Worm (Caenorhabditis elegans): ENCODE data around the gene ife-5.

The ife-5 gene

DNA sequence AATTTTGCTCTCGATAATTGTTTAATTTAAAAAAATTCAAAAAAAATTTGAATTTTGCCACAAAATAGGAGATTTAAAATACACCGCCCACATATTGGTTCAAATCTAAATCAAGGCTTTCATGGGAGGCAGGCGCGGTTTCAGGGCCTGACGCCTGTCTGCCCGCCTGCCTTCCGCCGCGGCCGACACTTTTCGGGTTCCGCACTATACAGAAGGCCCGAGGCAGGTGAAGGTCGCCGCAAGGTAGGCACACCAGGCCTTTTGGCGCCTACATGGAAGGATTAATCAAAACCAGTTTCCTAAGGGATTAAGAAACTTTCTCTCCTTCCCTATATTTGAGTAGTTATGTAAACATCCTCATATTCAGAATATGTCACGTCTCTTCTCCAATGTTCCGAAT lies 37.9 kb upstream of the ife-5 start, which contains the start of gene Y57A10A.24:
Y57A10A.24 (plus strand) TSS at position 396 of the 400 bp plus-strand sequence.
- TF ChIP-seq egrh-3 (GFP tag; IDR thresholded peaks at IDR 0.05) (peak; percentile 36; the same call in 1 of the 2 replicates), lin-54 (GFP tag; optimal IDR thresholded peaks at IDR 0.05) (no peak), snpc-1.1 (tag; optimal IDR thresholded peaks at IDR 0.05; ENCODE audit: insufficient read depth) (no peak), Y53G8AR.9 (GFP tag; conservative IDR thresholded peaks at IDR 0.05) (no peak), aptf-2 (GFP tag; conservative IDR thresholded peaks at IDR 0.05) (no peak), Y79H2A.3 (GFP tag; conservative IDR thresholded peaks at IDR 0.05) (no peak), snpc-3.4 (tag; optimal IDR thresholded peaks at IDR 0.05) (no peak), rpc-1 (optimal IDR thresholded peaks at IDR 0.05) (no peak), rpc-1 (tag; optimal IDR thresholded peaks at IDR 0.05) (no peak), Y67H2A.10 (GFP tag; conservative IDR thresholded peaks at IDR 0.05) (no peak), nhr-27 (tag; optimal IDR thresholded peaks at IDR 0.05) (peak; percentile 4), Y95B8A.8 (GFP tag; IDR thresholded peaks at IDR 0.05) (no peak), sptf-2 (GFP tag; optimal IDR thresholded peaks at IDR 0.05) (no peak)

DNA sequence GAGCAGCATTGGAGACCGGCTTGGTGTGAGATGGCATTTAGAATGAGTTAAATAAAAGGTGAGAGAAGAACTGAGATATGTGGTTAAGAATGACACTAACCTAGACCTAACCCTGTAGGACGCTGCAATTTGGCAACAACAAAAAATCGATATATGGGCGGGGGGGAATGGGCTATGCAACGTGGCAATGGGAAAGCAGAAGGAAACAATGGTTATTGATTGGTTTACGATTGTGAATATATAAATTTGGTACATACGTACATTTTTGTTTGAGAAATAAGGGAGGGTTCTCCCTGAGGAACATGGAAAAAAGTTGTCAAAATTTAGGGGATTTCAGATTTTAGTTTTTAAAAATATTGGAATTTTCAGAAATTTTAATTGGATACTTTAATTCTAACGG lies 31.4 kb upstream of the ife-5 start, which contains the start of gene tag-276:
tag-276 (minus strand) TSS at position 101 of the 400 bp plus-strand sequence.
- TF ChIP-seq lsl-1 (GFP tag; optimal IDR thresholded peaks at IDR 0.05) (no peak), egl-18 (GFP tag; IDR thresholded peaks at IDR 0.05) (no peak), atf-7 (tag; optimal IDR thresholded peaks at IDR 0.05) (no peak), him-1 (tag; optimal IDR thresholded peaks at IDR 0.05) (no peak), Y79H2A.3 (GFP tag; conservative IDR thresholded peaks at IDR 0.05) (no peak), zim-3 (tag; optimal IDR thresholded peaks at IDR 0.05) (no peak), tbx-9 (tag; optimal IDR thresholded peaks at IDR 0.05; ENCODE audit: borderline replicate concordance) (no peak), ztf-26 (tag; optimal IDR thresholded peaks at IDR 0.05) (no peak), F49E8.2 (tag; optimal IDR thresholded peaks at IDR 0.05; ENCODE audit: insufficient read depth) (no peak), B0035.1 (tag; optimal IDR thresholded peaks at IDR 0.05) (no peak), ZK185.1 (tag; optimal IDR thresholded peaks at IDR 0.05; ENCODE audit: poor library complexity, severe bottlenecking) (no peak), B0019.2 (GFP tag; conservative IDR thresholded peaks at IDR 0.05) (no peak), let-607 (tag; optimal IDR thresholded peaks at IDR 0.05) (no peak), B0336.3 (GFP tag; IDR thresholded peaks at IDR 0.05) (no peak), ztf-22 (GFP tag; optimal IDR thresholded peaks at IDR 0.05) (no peak), ceh-27 (GFP tag; optimal IDR thresholded peaks at IDR 0.05) (no peak), efl-1 (GFP tag; optimal IDR thresholded peaks at IDR 0.05) (no peak), egl-44 (GFP tag; IDR thresholded peaks at IDR 0.05) (no peak)

- TF ChIP-seq B0019.2 (GFP tag; conservative IDR thresholded peaks at IDR 0.05) (no peak), snpc-3.4 (tag; optimal IDR thresholded peaks at IDR 0.05) (no peak)
Observed at ce11 chrII:12255545-12256233, 24.8 kb upstream of the ife-5 start.

DNA sequence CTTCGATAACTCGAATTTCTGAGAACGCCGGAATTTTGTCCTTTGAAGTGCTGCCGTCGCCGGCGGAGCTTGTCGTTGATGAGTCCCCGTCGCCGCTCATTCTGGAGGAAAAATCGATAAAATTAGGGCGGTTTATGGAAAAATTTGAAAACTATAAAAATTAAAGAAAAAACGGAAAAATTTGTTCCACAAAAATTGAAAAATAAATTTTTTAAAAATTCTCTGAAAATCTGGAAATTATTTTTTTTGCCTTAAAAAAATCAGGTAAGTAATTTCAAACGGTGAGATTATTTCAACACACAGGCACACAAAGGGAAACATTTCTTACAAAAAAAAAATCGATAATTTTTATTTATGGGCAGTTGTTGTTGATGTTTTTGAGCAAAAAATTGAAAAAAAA lies 23.9 kb upstream of the ife-5 start, which contains the start of gene parn-2:
parn-2 (minus strand) TSS at position 101 of the 400 bp plus-strand sequence.
- TF ChIP-seq snpc-1.1 (tag; optimal IDR thresholded peaks at IDR 0.05; ENCODE audit: insufficient read depth): no peak
- TF ChIP-seq athp-1 (tag; optimal IDR thresholded peaks at IDR 0.05): no peak
